Fruit fly (Drosophila melanogaster) whole organism, embryonic: Measurements from ENCODE around the gene CG5639.

ENCODE experiments used
- CG10147 ChIP-seq: fragments of 200-800 bp; sonication (Bioruptor generic); optimal IDR thresholded peaks from 2 replicates; lab custom pipeline; 2019; ENCODE audit warnings: missing biosample characterization, mild to moderate bottlenecking, missing genetic modification characterization, moderate library complexity
- CG10543 ChIP-seq: fragments of 200-800 bp; sonication (Bioruptor generic); optimal IDR thresholded peaks from 3 replicates; lab custom pipeline; 2017; ENCODE audit warnings: missing biosample characterization, mild to moderate bottlenecking, missing genetic modification characterization, moderate library complexity
- CG11695 ChIP-seq: fragments of 200-800 bp; sonication (Bioruptor generic); IDR thresholded peaks from 3 replicates; pipeline ENCODE4 v1.3.6; 2022; ENCODE audit warnings: missing biosample characterization, missing genetic modification characterization
- CG15479 ChIP-seq: fragments of 200-800 bp; sonication (Bioruptor generic); optimal IDR thresholded peaks from 3 replicates; lab custom pipeline; 2019; ENCODE audit warnings: missing biosample characterization, mild to moderate bottlenecking, missing genetic modification characterization, moderate library complexity
- CG1602 ChIP-seq: fragments of 200-800 bp; sonication (Bioruptor generic); optimal IDR thresholded peaks from 3 replicates; lab custom pipeline; 2016; ENCODE audit warnings: missing biosample characterization, missing genetic modification characterization
- CG17612 ChIP-seq: fragments of 200-800 bp; sonication (Bioruptor generic); IDR thresholded peaks from 2 replicates; pipeline ENCODE4 v1.3.6; 2022; ENCODE audit warnings: missing biosample characterization, missing genetic modification characterization
- CG17802 ChIP-seq: fragments of 200-800 bp; sonication (Bioruptor generic); optimal IDR thresholded peaks from 2 replicates; lab custom pipeline; 2018; ENCODE audit warnings: missing biosample characterization, mild to moderate bottlenecking, missing genetic modification characterization, moderate library complexity
- CG18011 ChIP-seq: fragments of 200-800 bp; sonication (Bioruptor generic); optimal IDR thresholded peaks from 2 replicates; lab custom pipeline; 2017; ENCODE audit warnings: missing biosample characterization, missing genetic modification characterization, mild to moderate bottlenecking, moderate library complexity, missing genotype
- CG2199 ChIP-seq: fragments of 200-800 bp; sonication (Bioruptor generic); IDR thresholded peaks from 3 replicates; pipeline ENCODE4 v1.3.6; 2022; ENCODE audit warnings: missing biosample characterization, missing genetic modification characterization
- CG3065 ChIP-seq: fragments of 200-800 bp; sonication (Bioruptor generic); optimal IDR thresholded peaks from 2 replicates; lab custom pipeline; 2016; ENCODE audit warnings: missing biosample characterization, missing genetic modification characterization
- CG34422 ChIP-seq: fragments of 200-800 bp; sonication (Bioruptor generic); IDR thresholded peaks from 3 replicates; pipeline ENCODE4 v1.3.6; 2022; ENCODE audit warnings: missing biosample characterization, missing genetic modification characterization
- CG43689 ChIP-seq: fragments of 200-800 bp; sonication (Bioruptor generic); IDR thresholded peaks from 2 replicates; pipeline ENCODE4 v1.3.6; 2022; ENCODE audit warnings: missing biosample characterization, missing genetic modification characterization
- CG5180 ChIP-seq: fragments of 200-800 bp; sonication (Bioruptor generic); optimal IDR thresholded peaks from 3 replicates; lab custom pipeline; 2017; ENCODE audit warnings: missing biosample characterization, missing genetic modification characterization, mild to moderate bottlenecking, moderate library complexity, missing genetic modification reagents
- CG6175 ChIP-seq: fragments of 200-800 bp; sonication (Bioruptor generic); IDR thresholded peaks from 3 replicates; pipeline ENCODE4 v1.3.6; 2022; ENCODE audit warnings: missing biosample characterization, missing genetic modification characterization
- CG6272 ChIP-seq: fragments of 200-800 bp; sonication (Bioruptor generic); IDR thresholded peaks from 2 replicates; pipeline ENCODE4 v1.3.6; 2022; ENCODE audit warnings: missing biosample characterization, missing genetic modification characterization
- CG8290 ChIP-seq, 3 experiments: fragments of 200-800 bp; sonication (Bioruptor generic); optimal IDR thresholded peaks; 2 replicates each; lab custom pipeline; 2016 to 2019; ENCODE audit warnings: missing biosample characterization in 3 of 3, missing genetic modification characterization in 3 of 3, mild to moderate bottlenecking in 2 of 3, moderate library complexity in 1 of 3
- E2f2 ChIP-seq: fragments of 200-800 bp; sonication (Bioruptor generic); IDR thresholded peaks from 2 replicates; pipeline ENCODE4 v1.3.6; 2022; ENCODE audit warnings: missing biosample characterization, missing genetic modification characterization
- Ets65A ChIP-seq: fragments of 200-800 bp; sonication (Bioruptor generic); peaks from one replicate; lab custom pipeline; 2016; ENCODE audit warnings: missing biosample characterization, missing genetic modification characterization
- H2.0 ChIP-seq: fragments of 200-800 bp; sonication (Bioruptor generic); IDR thresholded peaks from 2 replicates; pipeline ENCODE4 v1.3.6; 2022; ENCODE audit warnings: missing biosample characterization, missing genetic modification characterization
- MESR4 ChIP-seq: fragments of 200-800 bp; sonication (Bioruptor generic); optimal IDR thresholded peaks from 2 replicates; lab custom pipeline; 2018; ENCODE audit warnings: missing biosample characterization, mild to moderate bottlenecking, missing genetic modification characterization, moderate library complexity
- Neu2 ChIP-seq: fragments of 200-800 bp; sonication (Bioruptor generic); optimal IDR thresholded peaks from 3 replicates; lab custom pipeline; 2016; ENCODE audit warnings: missing biosample characterization, missing genetic modification characterization, borderline replicate concordance
- Oli ChIP-seq: fragments of 200-800 bp; sonication (Bioruptor generic); optimal IDR thresholded peaks from 2 replicates; lab custom pipeline; 2018; ENCODE audit warnings: missing biosample characterization, mild to moderate bottlenecking, missing genetic modification characterization, moderate library complexity
- Poxn ChIP-seq: fragments of 200-800 bp; sonication (Bioruptor generic); IDR thresholded peaks from 2 replicates; pipeline ENCODE4 v1.3.6; 2022; ENCODE audit warnings: missing biosample characterization, missing genetic modification characterization
- Rx ChIP-seq: fragments of 200-800 bp; sonication (Bioruptor generic); IDR thresholded peaks from 2 replicates; pipeline ENCODE4 v1.3.6; 2022; ENCODE audit warnings: missing biosample characterization, missing genetic modification characterization
- Tbp ChIP-seq: fragments of >200 bp; optimal IDR thresholded peaks from 2 replicates; lab custom pipeline; 2018; ENCODE audit warnings: missing biosample characterization, missing genetic modification characterization
- ab ChIP-seq: fragments of 200-800 bp; sonication (Bioruptor generic); optimal IDR thresholded peaks from 2 replicates; lab custom pipeline; 2016; ENCODE audit warnings: missing biosample characterization, missing genetic modification characterization
- aop ChIP-seq: fragments of 200-800 bp; sonication (Bioruptor generic); IDR thresholded peaks from 2 replicates; pipeline ENCODE4 v1.3.6; 2022; ENCODE audit warnings: missing biosample characterization, missing genetic modification characterization
- ato ChIP-seq: fragments of 200-800 bp; sonication (Bioruptor generic); IDR thresholded peaks from 2 replicates; pipeline ENCODE4 v1.3.6; 2022; ENCODE audit warnings: missing biosample characterization, missing genetic modification characterization; ENCODE audit not compliant: partially characterized antibody
- cg ChIP-seq: fragments of 200-800 bp; sonication (Bioruptor generic); optimal IDR thresholded peaks from 3 replicates; lab custom pipeline; 2019; ENCODE audit warnings: missing biosample characterization, mild to moderate bottlenecking, missing genetic modification characterization, moderate library complexity
- chinmo ChIP-seq: fragments of 200-800 bp; sonication (Bioruptor generic); IDR thresholded peaks from 4 replicates; pipeline ENCODE4 v1.3.6; 2022; ENCODE audit warnings: missing biosample characterization, missing genetic modification characterization; ENCODE audit not compliant: partially characterized antibody
- crol ChIP-seq: fragments of 200-800 bp; sonication (Bioruptor generic); IDR thresholded peaks from 2 replicates; pipeline ENCODE4 v1.3.6; 2022; ENCODE audit warnings: missing biosample characterization, missing genetic modification characterization
- ewg ChIP-seq: fragments of 200-800 bp; sonication (Bioruptor generic); optimal IDR thresholded peaks from 3 replicates; lab custom pipeline; 2017; ENCODE audit warnings: mild to moderate bottlenecking, missing biosample characterization, missing genetic modification reagents, missing genetic modification characterization
- grau ChIP-seq: fragments of 200-800 bp; optimal IDR thresholded peaks from 3 replicates; lab custom pipeline; 2019; ENCODE audit warnings: missing biosample characterization, mild to moderate bottlenecking, missing genetic modification characterization, moderate library complexity
- nau ChIP-seq: fragments of 200-800 bp; sonication (Bioruptor generic); optimal IDR thresholded peaks from 3 replicates; lab custom pipeline; 2017; ENCODE audit warnings: missing biosample characterization, mild to moderate bottlenecking, missing genetic modification characterization, missing genetic modification reagents
- sim ChIP-seq: fragments of 200-800 bp; sonication (Bioruptor generic); IDR thresholded peaks from 2 replicates; pipeline ENCODE4 v1.3.6; 2022; ENCODE audit warnings: missing biosample characterization, missing genetic modification characterization

The CG5639 gene

dm6 chr3R:27595979-27596378, at the start of gene CG5639:
TSS of gene CG5639 (minus strand) at chr3R:27596130.
- TF ChIP-seq ato (GFP tag; lab: Robert Waterston, UW) (no peak), CG18011 (GFP tag; lab: Kevin White, UChicago) (peak; percentile 84), aop (GFP tag; lab: Robert Waterston, UW) (no peak), CG17802 (no peak), ab (no peak), CG10147 (no peak), CG15479 (GFP tag; lab: Kevin White, UChicago) (no peak), Neu2 (no peak), E2f2 (peak; percentile 11; the same call in 1 of the 2 replicates), CG2199 (no peak), Tbp (no peak), CG5180 (GFP tag; lab: Kevin White, UChicago) (peak; percentile 97), chinmo (0 out of 4 replicates have a peak, but pooled peaks have one; percentile 62)
- TF ChIP-seq, all 482 proteins: peak for 4

DNA sequence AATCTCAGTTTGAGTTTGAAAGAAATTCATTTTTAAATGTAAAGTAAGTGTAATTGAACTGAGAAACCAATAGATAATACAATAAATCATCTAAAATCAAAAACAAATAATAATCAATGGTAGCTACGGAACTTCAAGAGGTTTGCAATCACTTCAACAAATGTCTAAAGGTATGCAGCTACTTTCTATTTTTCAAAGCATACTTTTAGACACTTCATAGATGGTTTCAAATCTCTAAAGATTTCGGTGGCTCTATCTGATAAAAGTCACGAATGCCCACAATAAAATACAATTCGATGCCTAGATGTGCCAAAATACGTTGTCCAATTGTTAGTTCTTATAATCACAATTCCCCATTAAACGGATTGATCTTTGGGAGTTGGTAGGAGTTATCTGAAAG, 47.1 kb upstream of the CG5639 start:
- TF ChIP-seq Rx (GFP tag; lab: Robert Waterston, UW) (no peak), Ets65A (peak; percentile 19), CG8290 (GFP tag; optimal IDR thresholded peaks at IDR 0.05; lab: Kevin White, UChicago) (peak; percentile 76), CG8290 (tag; optimal IDR thresholded peaks at IDR 0.05; lab: Kevin White, UChicago) (peak in 1 of 2 experiments; percentile 87), Oli (no peak), sim (no peak), CG43689 (GFP tag; lab: Robert Waterston, UW) (no peak), CG11695 (GFP tag; lab: Robert Waterston, UW) (no peak), CG17612 (GFP tag; lab: Robert Waterston, UW) (peak; percentile 89)

- TF ChIP-seq grau (tag; lab: Kevin White, UChicago) (peak; percentile 51), CG1602 (GFP tag; lab: Kevin White, UChicago) (no peak), ewg (no peak), H2.0 (GFP tag; lab: Robert Waterston, UW) (0 out of 2 replicates have a peak, but pooled peaks have one; percentile 3), Poxn (no peak)
Measured at dm6 chr3R:27637264-27637860, 41.4 kb upstream of the CG5639 start.

DNA sequence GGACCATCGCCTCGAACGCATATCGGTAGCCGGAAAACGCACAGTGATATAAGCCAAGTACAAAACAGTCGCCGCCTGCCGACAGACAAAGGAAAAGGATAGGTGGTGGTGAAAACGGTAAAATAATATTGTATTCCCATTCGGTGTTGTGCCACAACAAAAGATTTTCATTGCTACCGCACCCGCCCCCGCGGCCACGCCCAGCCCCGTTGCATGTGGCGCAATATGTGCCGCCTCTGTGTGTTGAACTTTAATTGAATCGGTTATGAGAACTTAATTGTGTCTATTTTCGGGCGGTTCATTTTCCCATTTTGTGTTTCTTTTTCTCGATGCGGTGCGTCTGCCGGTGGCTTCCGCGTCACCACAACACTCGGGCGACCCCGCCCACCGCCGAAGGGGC, 40.8 kb upstream of the CG5639 start:
- 0 out of 3 replicates have a peak, but pooled peaks have one; percentile 11 for TF ChIP-seq CG6175 (GFP tag; lab: Robert Waterston, UW)
- TF ChIP-seq nau (GFP tag; lab: Kevin White, UChicago), result no peak
- TF ChIP-seq MESR4 (GFP tag; lab: Kevin White, UChicago), result peak; percentile 9
- peak; percentile 71 for TF ChIP-seq crol (GFP tag; lab: Robert Waterston, UW)
- peak; percentile 28 for TF ChIP-seq cg (GFP tag; lab: Kevin White, UChicago)
- no peak for TF ChIP-seq CG10543 (GFP tag; lab: Kevin White, UChicago)
- TF ChIP-seq CG34422 (GFP tag; lab: Robert Waterston, UW), result peak; percentile 11; the same call in 1 of the 3 replicates
- TF ChIP-seq CG6272, result no peak
- peak; percentile 39 for TF ChIP-seq CG3065 (GFP tag; lab: Kevin White, UChicago)
